Worm (Caenorhabditis elegans) whole organism, young adult: ENCODE data around the gene D1005.5.

Experiments used
- hsf-1 ChIP-seq: fragments of 200-800 bp; sonication (Bioruptor generic); IDR thresholded peaks from 2 replicates; pipeline ENCODE4 v1.3.6; 2022; ENCODE audit warnings: missing genetic modification reagents, missing genetic modification characterization, missing compliant biosample characterization
- lin-26 ChIP-seq: fragments of 200-800 bp; sonication (Bioruptor generic); IDR thresholded peaks from 2 replicates; pipeline ENCODE4 v1.3.6; 2022; ENCODE audit warnings: missing genetic modification reagents, missing genetic modification characterization, missing compliant biosample characterization
- somi-1 ChIP-seq: fragments of 200-800 bp; sonication (Bioruptor generic); optimal IDR thresholded peaks from 2 replicates; lab custom pipeline; 2018; ENCODE audit warnings: mild to moderate bottlenecking, missing genetic modification characterization, missing compliant biosample characterization

DNA sequence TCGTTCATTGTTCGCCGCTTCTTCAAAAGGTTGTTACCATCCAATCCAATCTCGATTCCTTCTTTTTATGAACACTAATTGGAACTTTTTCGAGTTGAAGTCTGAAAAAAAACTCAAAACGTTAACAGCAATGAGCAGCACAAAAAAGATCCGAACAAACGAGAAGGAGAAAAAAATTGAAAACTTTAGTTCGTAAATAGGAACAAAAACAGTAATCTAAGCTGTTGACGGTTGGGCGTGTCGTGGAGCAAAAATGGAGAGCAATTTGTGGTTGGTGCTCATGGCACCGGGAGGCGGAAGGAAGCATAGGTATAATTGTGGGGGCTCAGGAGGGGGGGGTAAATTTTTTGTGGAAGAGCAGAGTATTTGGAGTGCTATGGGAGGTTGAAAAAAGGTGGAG is 48.6 kb upstream of the D1005.5 start, which contains the start of gene toca-1:
- TF ChIP-seq somi-1 (GFP tag; lab: Kevin White, UChicago) = no peak
- TF ChIP-seq lin-26 (GFP tag; lab: Robert Waterston, UW) = no peak
- no peak for TF ChIP-seq hsf-1 (GFP tag; lab: Robert Waterston, UW)
